Worm (Caenorhabditis elegans) whole organism, L3 larva: Measurements from ENCODE around the gene F20D1.22.

Source experiments
- R02D3.7 ChIP-seq: fragments of 150-350 bp; optimal IDR thresholded peaks from 2 replicates; lab custom pipeline; 2014; ENCODE audit warnings: missing biosample characterization, missing genetic modification characterization
- ZK546.5 ChIP-seq: sonication (generic microtip); optimal IDR thresholded peaks from 2 replicates; lab custom pipeline; 2017; ENCODE audit warnings: missing biosample characterization, missing genetic modification characterization
- aly-2 ChIP-seq: fragments of 150-350 bp; optimal IDR thresholded peaks from 2 replicates; lab custom pipeline; 2014; ENCODE audit warnings: missing biosample characterization, missing genetic modification characterization
- ama-1 ChIP-seq: fragments of 150-350 bp; optimal IDR thresholded peaks from 2 replicates; lab custom pipeline; 2018
- ceh-16 ChIP-seq: sonication (generic microtip); optimal IDR thresholded peaks from 2 replicates; lab custom pipeline; 2017; ENCODE audit warnings: missing biosample characterization, missing genetic modification characterization
- ceh-28 ChIP-seq: fragments of 150-350 bp; optimal IDR thresholded peaks from 2 replicates; lab custom pipeline; 2014; ENCODE audit warnings: missing biosample characterization, missing genetic modification reagents, missing genetic modification characterization
- ceh-82 ChIP-seq: fragments of 150-350 bp; optimal IDR thresholded peaks from 2 replicates; lab custom pipeline; 2014; ENCODE audit warnings: missing biosample characterization, missing genetic modification characterization
- ceh-9 ChIP-seq: sonication (generic microtip); optimal IDR thresholded peaks from 2 replicates; lab custom pipeline; 2018; ENCODE audit warnings: missing biosample characterization, missing genetic modification characterization
- egl-5 ChIP-seq: fragments of 150-350 bp; optimal IDR thresholded peaks from 2 replicates; lab custom pipeline; 2017; ENCODE audit warnings: missing biosample characterization, missing genetic modification reagents, missing genetic modification characterization, inconsistent platforms
- elt-1 ChIP-seq: fragments of 150-350 bp; optimal IDR thresholded peaks from 2 replicates; lab custom pipeline; 2014; ENCODE audit warnings: missing biosample characterization, missing genetic modification characterization
- elt-2 ChIP-seq: sonication (generic microtip); optimal IDR thresholded peaks from 2 replicates; lab custom pipeline; 2016; ENCODE audit warnings: missing genetic modification reagents, mild to moderate bottlenecking, missing genetic modification characterization, missing compliant biosample characterization
- elt-3 ChIP-seq, 3 experiments: fragments of 150-350 bp in 1 of 3; sonication (generic microtip) in 2 of 3; optimal IDR thresholded peaks; 2 replicates in 2 of 3; 4 replicates in 1 of 3; lab custom pipeline; 2014 to 2017; ENCODE audit warnings: missing biosample characterization in 3 of 3, missing genetic modification characterization in 3 of 3
- fkh-10 ChIP-seq: sonication (generic microtip); optimal IDR thresholded peaks from 2 replicates; lab custom pipeline; 2017; ENCODE audit warnings: missing biosample characterization, missing genetic modification reagents, missing genetic modification characterization
- fos-1 ChIP-seq: fragments of 150-350 bp; optimal IDR thresholded peaks from 2 replicates; lab custom pipeline; 2014; ENCODE audit warnings: missing biosample characterization, missing genetic modification characterization
- hmg-11 ChIP-seq: sonication (generic microtip); optimal IDR thresholded peaks from 2 replicates; lab custom pipeline; 2016; ENCODE audit warnings: missing genetic modification characterization, missing compliant biosample characterization
- jun-1 ChIP-seq: fragments of 150-350 bp; optimal IDR thresholded peaks from 2 replicates; lab custom pipeline; 2014; ENCODE audit warnings: missing biosample characterization, missing genetic modification reagents, missing genetic modification characterization
- lin-15B ChIP-seq: fragments of 150-350 bp; optimal IDR thresholded peaks from 2 replicates; lab custom pipeline; 2014; ENCODE audit warnings: missing biosample characterization, missing genetic modification characterization
- lsy-12 ChIP-seq: sonication (generic microtip); optimal IDR thresholded peaks from 2 replicates; lab custom pipeline; 2016; ENCODE audit warnings: mild to moderate bottlenecking, missing genetic modification characterization, missing compliant biosample characterization
- mdl-1 ChIP-seq: fragments of 150-350 bp; optimal IDR thresholded peaks from 2 replicates; lab custom pipeline; 2014; ENCODE audit warnings: missing biosample characterization, missing genetic modification characterization
- mml-1 ChIP-seq: fragments of 150-350 bp; sonication (generic microtip); optimal IDR thresholded peaks from 3 replicates; lab custom pipeline; 2014; ENCODE audit warnings: missing biosample characterization, missing genetic modification characterization
- nfya-1 ChIP-seq: sonication (generic microtip); optimal IDR thresholded peaks from 2 replicates; lab custom pipeline; 2017; ENCODE audit warnings: missing genetic modification characterization, mild to moderate bottlenecking, missing compliant biosample characterization, antibody characterized with exemption, moderate library complexity; ENCODE audit not compliant: insufficient read depth
- nhr-11 ChIP-seq: fragments of 150-350 bp; optimal IDR thresholded peaks from 2 replicates; lab custom pipeline; 2014; ENCODE audit warnings: missing biosample characterization, missing genetic modification characterization
- nhr-12 ChIP-seq: fragments of 150-350 bp; optimal IDR thresholded peaks from 2 replicates; lab custom pipeline; 2014; ENCODE audit warnings: missing biosample characterization, missing genetic modification characterization
- nhr-237 ChIP-seq: fragments of 150-350 bp; optimal IDR thresholded peaks from 2 replicates; lab custom pipeline; 2014; ENCODE audit warnings: missing biosample characterization, missing genetic modification characterization
- nhr-28 ChIP-seq: fragments of 150-350 bp; optimal IDR thresholded peaks from 2 replicates; lab custom pipeline; 2014; ENCODE audit warnings: missing biosample characterization, missing genetic modification characterization
- nhr-67 ChIP-seq: fragments of 150-350 bp; optimal IDR thresholded peaks from 2 replicates; lab custom pipeline; 2014; ENCODE audit warnings: missing biosample characterization, missing genetic modification characterization
- nhr-76 ChIP-seq: fragments of 150-350 bp; sonication (generic microtip); optimal IDR thresholded peaks from 5 replicates; lab custom pipeline; 2014; ENCODE audit warnings: missing biosample characterization, missing genetic modification characterization
- pha-4 ChIP-seq: fragments of 150-350 bp; optimal IDR thresholded peaks from 2 replicates; lab custom pipeline; 2014; ENCODE audit warnings: missing biosample characterization, missing genetic modification reagents, missing genetic modification characterization
- sea-2 ChIP-seq: fragments of 150-350 bp; sonication (generic microtip); optimal IDR thresholded peaks from 4 replicates; lab custom pipeline; 2014; ENCODE audit warnings: missing biosample characterization, missing genetic modification reagents, missing genetic modification characterization
- snpc-4 ChIP-seq: fragments of 150-350 bp; optimal IDR thresholded peaks from 2 replicates; lab custom pipeline; 2014; ENCODE audit warnings: missing biosample characterization, missing genetic modification characterization
- tbx-2 ChIP-seq: sonication (generic microtip); optimal IDR thresholded peaks from 2 replicates; lab custom pipeline; 2016; ENCODE audit warnings: mild to moderate bottlenecking, missing genetic modification characterization, missing compliant biosample characterization
- unc-39 ChIP-seq: sonication (generic microtip); optimal IDR thresholded peaks from 4 replicates; lab custom pipeline; 2017; ENCODE audit warnings: missing biosample characterization, missing genetic modification characterization
- unc-62 ChIP-seq: fragments of 150-350 bp; sonication (generic microtip); optimal IDR thresholded peaks from 4 replicates; lab custom pipeline; 2014; ENCODE audit warnings: missing biosample characterization, missing genetic modification reagents, missing genetic modification characterization
- ztf-11 ChIP-seq: fragments of 150-350 bp; optimal IDR thresholded peaks from 2 replicates; lab custom pipeline; 2014; ENCODE audit warnings: missing biosample characterization, missing genetic modification characterization
- ztf-4 ChIP-seq: fragments of 150-350 bp; optimal IDR thresholded peaks from 2 replicates; lab custom pipeline; 2014; ENCODE audit warnings: missing biosample characterization, missing genetic modification characterization

Gene F20D1.22

ce11 chrX:14988160-14988559 lies 21.5 kb downstream of the F20D1.22 start:
- TF ChIP-seq ztf-4 (tag; lab: Kevin White, UChicago): no peak
- no peak for TF ChIP-seq fos-1 (tag; lab: Kevin White, UChicago)
- TF ChIP-seq snpc-4 (tag; lab: Kevin White, UChicago): peak; percentile 40

- TF ChIP-seq ZK546.5: no peak
- no peak for TF ChIP-seq nhr-76 (tag; lab: Kevin White, UChicago)
- TF ChIP-seq fos-1 (tag; lab: Kevin White, UChicago): no peak
- no peak for TF ChIP-seq jun-1
- TF ChIP-seq pha-4 (tag; lab: Kevin White, UChicago): no peak
- no peak for TF ChIP-seq mdl-1 (tag; lab: Kevin White, UChicago)
- TF ChIP-seq ceh-9: no peak
- no peak for TF ChIP-seq elt-1
- no peak for TF ChIP-seq mml-1 (tag; lab: Kevin White, UChicago)
- TF ChIP-seq ztf-11 (tag; lab: Kevin White, UChicago): no peak
- no peak for TF ChIP-seq fkh-10 (GFP tag; lab: Kevin White, UChicago)
- TF ChIP-seq nhr-11: no peak
- TF ChIP-seq nhr-28 (tag; lab: Kevin White, UChicago): no peak
- TF ChIP-seq nhr-67 (tag; lab: Kevin White, UChicago): no peak
- no peak for TF ChIP-seq ceh-82 (tag; lab: Kevin White, UChicago)
- TF ChIP-seq ceh-16 (tag; lab: Kevin White, UChicago): no peak
- TF ChIP-seq tbx-2 (tag; lab: Kevin White, UChicago): no peak
- TF ChIP-seq, all 47 proteins: peak for 0
These were observed 24.7 kb downstream of the F20D1.22 start, which contains the start of gene iglr-1 for ce11 chrX:14991280-14991679. TSS of gene iglr-1 (minus strand) at chrX:14991380.

ce11 chrX:14993744-14994143 lies 27.1 kb downstream of the F20D1.22 start:
- no peak for TF ChIP-seq ama-1 (lab: Kevin White, UChicago)
- TF ChIP-seq ceh-82 (tag; lab: Kevin White, UChicago): no peak
- TF ChIP-seq lsy-12: no peak
- TF ChIP-seq unc-39 (tag; lab: Kevin White, UChicago): no peak
- TF ChIP-seq ceh-28: no peak
- no peak for TF ChIP-seq pha-4 (tag; lab: Kevin White, UChicago)
- TF ChIP-seq aly-2 (tag; lab: Kevin White, UChicago): no peak
- no peak for TF ChIP-seq ceh-16 (tag; lab: Kevin White, UChicago)
- TF ChIP-seq ZK546.5: no peak
- no peak for TF ChIP-seq ceh-9
- TF ChIP-seq unc-62 (GFP tag; lab: Kevin White, UChicago): no peak

ce11 chrX:14999101-14999500 lies 32.5 kb downstream of the F20D1.22 start, which contains the start of gene cutl-3:
TSS of gene cutl-3 (minus strand) at chrX:14999201.
- TF ChIP-seq sea-2 (GFP tag; lab: Kevin White, UChicago) (no peak), snpc-4 (tag; lab: Kevin White, UChicago) (no peak), fkh-10 (GFP tag; lab: Kevin White, UChicago) (no peak), ceh-9 (no peak), ztf-4 (tag; lab: Kevin White, UChicago) (no peak), nhr-12 (tag; lab: Kevin White, UChicago) (no peak), tbx-2 (tag; lab: Kevin White, UChicago) (no peak), nhr-237 (tag; lab: Kevin White, UChicago) (no peak), lin-15B (tag; lab: Kevin White, UChicago) (no peak), nhr-76 (tag; lab: Kevin White, UChicago) (no peak), nhr-11 (no peak)

- no peak for TF ChIP-seq R02D3.7 (tag; lab: Kevin White, UChicago)
- peak; percentile 50 for TF ChIP-seq elt-2 (tag; lab: Kevin White, UChicago)
These were observed 37.4 kb downstream of the F20D1.22 start, which contains the start of gene slc-25A18.1 for ce11 chrX:15003891-15004550. TSS of gene slc-25A18.1 (minus strand) at chrX:15003941.

ce11 chrX:15006847-15007358 lies 40.3 kb downstream of the F20D1.22 start, which contains the start of gene ergi-2:
TSS of gene ergi-2 (minus strand) at chrX:15007308.
- no peak for TF ChIP-seq mdl-1 (tag; lab: Kevin White, UChicago)
- TF ChIP-seq egl-5 (tag; lab: Kevin White, UChicago): peak; percentile 50
- no peak for TF ChIP-seq jun-1
- peak; percentile 16 for TF ChIP-seq hmg-11 (tag; lab: Kevin White, UChicago)
- TF ChIP-seq elt-2 (tag; lab: Kevin White, UChicago): peak; percentile 16
- no peak for TF ChIP-seq sea-2 (GFP tag; lab: Kevin White, UChicago)
- TF ChIP-seq nhr-237 (tag; lab: Kevin White, UChicago): no peak
- peak; percentile 37 for TF ChIP-seq snpc-4 (tag; lab: Kevin White, UChicago)
- TF ChIP-seq nfya-1 (tag; lab: Kevin White, UChicago): no peak
- TF ChIP-seq elt-3 (tag; optimal IDR thresholded peaks at IDR 0.05; lab: Kevin White, UChicago): no peak
